Worm (Caenorhabditis elegans) whole organism, late embryonic: ENCODE data around the gene dop-3.

Source experiments
- C08G9.2 ChIP-seq: sonication (generic microtip); optimal IDR thresholded peaks from 2 replicates; lab custom pipeline; 2016; ENCODE audit warnings: mild to moderate bottlenecking, missing genetic modification characterization, moderate library complexity, missing compliant biosample characterization
- C38D4.7 ChIP-seq: fragments of 200-800 bp; sonication (Bioruptor generic); optimal IDR thresholded peaks from 2 replicates; lab custom pipeline; 2018; ENCODE audit warnings: mild to moderate bottlenecking, missing genetic modification characterization, moderate library complexity, missing compliant biosample characterization
- F13H6.1 ChIP-seq: sonication (generic microtip); optimal IDR thresholded peaks from 2 replicates; lab custom pipeline; 2016; ENCODE audit warnings: missing genetic modification characterization, missing compliant biosample characterization
- K02D7.2 ChIP-seq: sonication (generic microtip); optimal IDR thresholded peaks from 2 replicates; lab custom pipeline; 2017; ENCODE audit warnings: mild to moderate bottlenecking, missing genetic modification characterization, missing compliant biosample characterization
- K09A11.1 ChIP-seq: sonication (generic microtip); optimal IDR thresholded peaks from 2 replicates; lab custom pipeline; 2017; ENCODE audit warnings: antibody characterized with exemption, mild to moderate bottlenecking, missing genetic modification characterization, missing compliant biosample characterization; ENCODE audit not compliant: insufficient read depth
- T23F11.4 ChIP-seq: fragments of 200-800 bp; sonication (Bioruptor generic); optimal IDR thresholded peaks from 2 replicates; lab custom pipeline; 2018; ENCODE audit warnings: mild to moderate bottlenecking, missing genetic modification characterization, missing compliant biosample characterization
- ama-1 ChIP-seq: fragments of 150-350 bp; optimal IDR thresholded peaks from 2 replicates; lab custom pipeline; 2014
- ceh-2 ChIP-seq: sonication (generic microtip); optimal IDR thresholded peaks from 2 replicates; lab custom pipeline; 2016; ENCODE audit warnings: missing genotype, missing genetic modification characterization, missing compliant biosample characterization
- ceh-22 ChIP-seq: sonication (generic microtip); optimal IDR thresholded peaks from 2 replicates; lab custom pipeline; 2017; ENCODE audit warnings: missing biosample characterization, missing genetic modification characterization
- ceh-24 ChIP-seq: sonication (generic microtip); optimal IDR thresholded peaks from 2 replicates; lab custom pipeline; 2016; ENCODE audit warnings: mild to moderate bottlenecking, missing genetic modification characterization, missing compliant biosample characterization
- ceh-30 ChIP-seq: fragments of 150-350 bp; optimal IDR thresholded peaks from 2 replicates; lab custom pipeline; 2014; ENCODE audit warnings: missing biosample characterization, missing genetic modification characterization
- ceh-31 ChIP-seq: sonication (generic microtip); optimal IDR thresholded peaks from 2 replicates; lab custom pipeline; 2016; ENCODE audit warnings: missing genetic modification characterization, missing compliant biosample characterization
- ceh-34 ChIP-seq: sonication (generic microtip); optimal IDR thresholded peaks from 2 replicates; lab custom pipeline; 2016; ENCODE audit warnings: mild to moderate bottlenecking, missing genetic modification characterization, missing compliant biosample characterization
- ceh-48 ChIP-seq: sonication (generic microtip); optimal IDR thresholded peaks from 2 replicates; lab custom pipeline; 2016; ENCODE audit warnings: missing genetic modification characterization, inconsistent platforms, missing compliant biosample characterization
- ceh-6 ChIP-seq: fragments of 200-800 bp; sonication (Bioruptor generic); optimal IDR thresholded peaks from 2 replicates; lab custom pipeline; 2018; ENCODE audit warnings: mild to moderate bottlenecking, missing genetic modification characterization, missing compliant biosample characterization
- ceh-9 ChIP-seq: sonication (generic microtip); optimal IDR thresholded peaks from 2 replicates; lab custom pipeline; 2016; ENCODE audit warnings: mild to moderate bottlenecking, missing genetic modification characterization, inconsistent platforms, missing compliant biosample characterization
- che-1 ChIP-seq: sonication (generic microtip); optimal IDR thresholded peaks from 2 replicates; lab custom pipeline; 2016; ENCODE audit warnings: mild to moderate bottlenecking, missing genetic modification characterization, missing compliant biosample characterization
- dve-1 ChIP-seq: sonication (generic microtip); optimal IDR thresholded peaks from 2 replicates; lab custom pipeline; 2017; ENCODE audit warnings: antibody characterized with exemption, mild to moderate bottlenecking, missing genetic modification characterization, missing compliant biosample characterization
- elt-2 ChIP-seq: sonication (generic microtip); optimal IDR thresholded peaks from 2 replicates; lab custom pipeline; 2016; ENCODE audit warnings: missing genetic modification reagents, missing genetic modification characterization, missing compliant biosample characterization
- elt-4 ChIP-seq: sonication (generic microtip); optimal IDR thresholded peaks from 2 replicates; lab custom pipeline; 2016; ENCODE audit warnings: missing genetic modification characterization, missing compliant biosample characterization
- eyg-1 ChIP-seq: sonication (generic microtip); optimal IDR thresholded peaks from 2 replicates; lab custom pipeline; 2016; ENCODE audit warnings: missing genotype, missing genetic modification characterization, missing compliant biosample characterization
- fax-1 ChIP-seq: sonication (generic microtip); optimal IDR thresholded peaks from 2 replicates; lab custom pipeline; 2016; ENCODE audit warnings: missing genotype, missing genetic modification characterization, missing compliant biosample characterization
- fkh-10 ChIP-seq: fragments of 150-350 bp; optimal IDR thresholded peaks from 2 replicates; lab custom pipeline; 2014; ENCODE audit warnings: missing biosample characterization, missing genetic modification reagents, missing genetic modification characterization
- gmeb-2 ChIP-seq: sonication (generic microtip); optimal IDR thresholded peaks from 2 replicates; lab custom pipeline; 2016; ENCODE audit warnings: missing genetic modification characterization, inconsistent platforms, missing compliant biosample characterization
- hlh-13 ChIP-seq: fragments of 200-800 bp; sonication (Bioruptor generic); optimal IDR thresholded peaks from 2 replicates; lab custom pipeline; 2018; ENCODE audit warnings: mild to moderate bottlenecking, missing genetic modification characterization, missing compliant biosample characterization
- hlh-6 ChIP-seq: sonication (generic microtip); optimal IDR thresholded peaks from 2 replicates; lab custom pipeline; 2016; ENCODE audit warnings: missing genotype, missing genetic modification characterization, missing compliant biosample characterization
- lim-6 ChIP-seq: sonication (generic microtip); optimal IDR thresholded peaks from 2 replicates; lab custom pipeline; 2016; ENCODE audit warnings: missing genetic modification characterization, missing compliant biosample characterization
- lin-11 ChIP-seq: fragments of 200-800 bp; sonication (Bioruptor generic); optimal IDR thresholded peaks from 2 replicates; lab custom pipeline; 2018; ENCODE audit warnings: mild to moderate bottlenecking, missing genetic modification characterization, missing compliant biosample characterization
- madf-2 ChIP-seq: sonication (generic microtip); optimal IDR thresholded peaks from 2 replicates; lab custom pipeline; 2017; ENCODE audit warnings: missing genetic modification characterization, missing compliant biosample characterization
- mec-3 ChIP-seq: sonication (generic microtip); optimal IDR thresholded peaks from 2 replicates; lab custom pipeline; 2016; ENCODE audit warnings: borderline replicate concordance, missing genetic modification characterization, missing compliant biosample characterization
- nfya-1 ChIP-seq: sonication (generic microtip); optimal IDR thresholded peaks from 2 replicates; lab custom pipeline; 2017; ENCODE audit warnings: missing genetic modification characterization, mild to moderate bottlenecking, missing compliant biosample characterization, antibody characterized with exemption, moderate library complexity
- nhr-232 ChIP-seq: sonication (generic microtip); optimal IDR thresholded peaks from 2 replicates; lab custom pipeline; 2016; ENCODE audit warnings: missing genetic modification characterization, missing compliant biosample characterization
- odd-2 ChIP-seq: sonication (generic microtip); optimal IDR thresholded peaks from 2 replicates; lab custom pipeline; 2017; ENCODE audit warnings: antibody characterized with exemption, mild to moderate bottlenecking, missing genetic modification characterization, missing compliant biosample characterization
- pag-3 ChIP-seq: sonication (generic microtip); optimal IDR thresholded peaks from 2 replicates; lab custom pipeline; 2016; ENCODE audit warnings: missing compliant biosample characterization, missing genetic modification characterization, borderline replicate concordance
- pax-1 ChIP-seq: fragments of 150-350 bp; optimal IDR thresholded peaks from 2 replicates; lab custom pipeline; 2014; ENCODE audit warnings: missing biosample characterization, missing genetic modification characterization
- pha-2 ChIP-seq: sonication (generic microtip); optimal IDR thresholded peaks from 2 replicates; lab custom pipeline; 2017; ENCODE audit warnings: mild to moderate bottlenecking, missing genetic modification characterization, missing compliant biosample characterization
- pha-4 ChIP-seq: fragments of 150-350 bp; optimal IDR thresholded peaks from 2 replicates; lab custom pipeline; 2018; ENCODE audit warnings: missing biosample characterization, missing genetic modification reagents, missing genetic modification characterization
- pqm-1 ChIP-seq: sonication (generic microtip); optimal IDR thresholded peaks from 2 replicates; lab custom pipeline; 2016; ENCODE audit warnings: missing genetic modification characterization, missing compliant biosample characterization
- ref-2 ChIP-seq: sonication (generic microtip); optimal IDR thresholded peaks from 2 replicates; lab custom pipeline; 2016; ENCODE audit warnings: missing genetic modification characterization, missing compliant biosample characterization
- rnt-1 ChIP-seq: sonication (generic microtip); optimal IDR thresholded peaks from 2 replicates; lab custom pipeline; 2016; ENCODE audit warnings: missing genetic modification characterization, missing compliant biosample characterization
- sdc-2 ChIP-seq: sonication (generic microtip); optimal IDR thresholded peaks from 2 replicates; lab custom pipeline; 2016; ENCODE audit warnings: missing genotype, missing genetic modification characterization, missing compliant biosample characterization
- syd-9 ChIP-seq: sonication (generic microtip); optimal IDR thresholded peaks from 2 replicates; lab custom pipeline; 2016; ENCODE audit warnings: mild to moderate bottlenecking, missing genetic modification characterization, moderate library complexity, missing compliant biosample characterization
- tbx-7 ChIP-seq: sonication (generic microtip); optimal IDR thresholded peaks from 2 replicates; lab custom pipeline; 2016; ENCODE audit warnings: missing genotype, missing genetic modification characterization, missing compliant biosample characterization
- ttx-3 ChIP-seq: sonication (generic microtip); optimal IDR thresholded peaks from 2 replicates; lab custom pipeline; 2016; ENCODE audit warnings: missing genetic modification reagents, missing genetic modification characterization, missing compliant biosample characterization
- unc-42 ChIP-seq: sonication (generic microtip); optimal IDR thresholded peaks from 2 replicates; lab custom pipeline; 2016; ENCODE audit warnings: missing genotype, missing genetic modification characterization, missing compliant biosample characterization
- zip-5 ChIP-seq: sonication (generic microtip); optimal IDR thresholded peaks from 2 replicates; lab custom pipeline; 2016; ENCODE audit warnings: missing genetic modification characterization, missing compliant biosample characterization

dop-3 gene

DNA sequence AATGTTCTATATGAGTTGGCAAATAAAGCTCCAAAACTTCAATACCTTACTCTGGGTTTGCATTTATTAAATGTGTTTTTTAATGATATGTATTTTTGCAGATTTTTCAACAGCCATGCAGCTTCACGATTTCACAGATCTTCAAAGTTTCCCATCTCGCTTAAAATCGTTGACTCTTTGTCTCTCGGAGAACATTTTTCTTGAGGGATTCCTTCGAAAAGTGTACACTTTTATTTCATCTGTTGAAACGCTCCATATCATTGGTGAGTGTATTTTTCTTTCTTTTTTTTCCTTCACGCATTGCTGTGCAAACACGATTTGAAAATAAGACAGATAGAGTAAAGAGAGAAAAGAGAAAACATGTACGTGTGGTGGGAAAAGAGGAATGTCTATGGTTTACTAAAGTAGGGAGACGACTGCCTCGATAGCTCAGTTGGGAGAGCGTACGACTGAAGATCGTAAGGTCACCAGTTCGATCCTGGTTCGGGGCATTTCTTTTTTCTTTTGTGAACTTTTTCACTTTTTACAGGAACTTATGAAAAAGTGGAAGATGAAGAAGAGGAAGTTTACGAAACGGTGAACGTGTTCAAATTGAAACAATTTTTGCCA is 23.8 kb upstream of the dop-3 start (continued):
- TF ChIP-seq ceh-24 (peak; percentile 67), mec-3 (tag; lab: Kevin White, UChicago) (no peak), ceh-2 (tag; lab: Kevin White, UChicago) (peak; percentile 79), lin-11 (peak; percentile 81), pqm-1 (tag; lab: Kevin White, UChicago) (peak; percentile 83), ceh-48 (tag; lab: Kevin White, UChicago) (peak; percentile 80), ceh-22 (tag; lab: Kevin White, UChicago) (no peak), che-1 (tag; lab: Kevin White, UChicago) (peak; percentile 88), ref-2 (peak; percentile 92), elt-2 (peak; percentile 93), K09A11.1 (tag; lab: Kevin White, UChicago) (peak; percentile 73), fkh-10 (peak; percentile 81), zip-5 (tag; lab: Kevin White, UChicago) (peak; percentile 60), ceh-6 (peak; percentile 85), T23F11.4 (peak; percentile 79), eyg-1 (tag; lab: Kevin White, UChicago) (peak; percentile 74), syd-9 (tag; lab: Kevin White, UChicago) (peak; percentile 94), nfya-1 (peak; percentile 44), elt-4 (no peak), sdc-2 (tag; lab: Kevin White, UChicago) (peak; percentile 88), F13H6.1 (tag; lab: Kevin White, UChicago) (peak; percentile 74), ama-1 (no peak), unc-42 (peak; percentile 57), lim-6 (peak; percentile 73), nhr-232 (peak; percentile 86), odd-2 (tag; lab: Kevin White, UChicago) (peak; percentile 49), hlh-13 (peak; percentile 83), pag-3 (peak; percentile 58), pax-1 (tag; lab: Kevin White, UChicago) (no peak), ttx-3 (peak; percentile 87), ceh-9 (tag; lab: Kevin White, UChicago) (peak; percentile 61), madf-2 (tag; lab: Kevin White, UChicago) (peak; percentile 85), ceh-30 (tag; lab: Kevin White, UChicago) (no peak), pha-4 (tag; lab: Kevin White, UChicago) (no peak), dve-1 (tag; lab: Kevin White, UChicago) (peak; percentile 66), K02D7.2 (tag; lab: Kevin White, UChicago) (peak; percentile 83), pha-2 (tag; lab: Kevin White, UChicago) (peak; percentile 73), C08G9.2 (peak; percentile 77), ceh-34 (tag; lab: Kevin White, UChicago) (peak; percentile 87), ceh-31 (tag; lab: Kevin White, UChicago) (peak; percentile 54), C38D4.7 (GFP tag; lab: Kevin White, UChicago) (peak; percentile 82), fax-1 (tag; lab: Kevin White, UChicago) (peak; percentile 67), hlh-6 (tag; lab: Kevin White, UChicago) (peak; percentile 94), tbx-7 (tag; lab: Kevin White, UChicago) (peak; percentile 31), rnt-1 (peak; percentile 79), gmeb-2 (tag; lab: Kevin White, UChicago) (peak; percentile 89)
